Worm (Caenorhabditis elegans): ENCODE data around the gene K09E2.3.

ce11 chrX:8646287-8646686 is 26.6 kb upstream of the K09E2.3 start:
- TF ChIP-seq pha-4 (tag; optimal IDR thresholded peaks at IDR 0.05) (no peak), blmp-1 (tag; optimal IDR thresholded peaks at IDR 0.05) (no peak), nhr-2 (tag; optimal IDR thresholded peaks at IDR 0.05) (no peak), mep-1 (tag; optimal IDR thresholded peaks at IDR 0.05) (no peak), ztf-11 (tag; optimal IDR thresholded peaks at IDR 0.05) (no peak), elt-1 (tag; optimal IDR thresholded peaks at IDR 0.05; ENCODE audit: borderline replicate concordance, insufficient read depth) (no peak), elt-3 (tag; optimal IDR thresholded peaks at IDR 0.05) (no peak), snpc-4 (tag; optimal IDR thresholded peaks at IDR 0.05) (no peak), M03D4.4 (tag; optimal IDR thresholded peaks at IDR 0.05) (peak; percentile 87)

All from whole organism, mixed stage, embryonic.